Worm (Caenorhabditis elegans): ENCODE data around the gene str-243.

Gene str-243

ce11 chrV:1541786-1542185 lies 19.2 kb downstream of the str-243 start, which contains the start of gene oac-31:
Gene oac-31 (minus strand): TSS chrV:1541886.
- peak; percentile 1 for TF ChIP-seq nhr-28 (tag; optimal IDR thresholded peaks at IDR 0.05)
- TF ChIP-seq nhr-48 (tag; optimal IDR thresholded peaks at IDR 0.05) = no peak
- peak; percentile 20 for TF ChIP-seq pqm-1 (tag; optimal IDR thresholded peaks at IDR 0.05)

ce11 chrV:1545694-1546093 lies 23.1 kb downstream of the str-243 start, which contains the start of gene oac-32:
Gene oac-32 (minus strand): TSS chrV:1545783.
- TF ChIP-seq lin-39 (tag; optimal IDR thresholded peaks at IDR 0.05) (no peak), nhr-28 (tag; optimal IDR thresholded peaks at IDR 0.05) (peak; percentile 24), pqm-1 (tag; optimal IDR thresholded peaks at IDR 0.05) (peak; percentile 33), daf-16 (GFP tag; optimal IDR thresholded peaks at IDR 0.05) (no peak), daf-16 (tag; optimal IDR thresholded peaks at IDR 0.05) (peak; percentile 27), php-3 (GFP tag; IDR thresholded peaks at IDR 0.05) (peak; percentile 64; the same call in 1 of the 2 replicates), lin-13 (GFP tag; optimal IDR thresholded peaks at IDR 0.05) (no peak)

DNA sequence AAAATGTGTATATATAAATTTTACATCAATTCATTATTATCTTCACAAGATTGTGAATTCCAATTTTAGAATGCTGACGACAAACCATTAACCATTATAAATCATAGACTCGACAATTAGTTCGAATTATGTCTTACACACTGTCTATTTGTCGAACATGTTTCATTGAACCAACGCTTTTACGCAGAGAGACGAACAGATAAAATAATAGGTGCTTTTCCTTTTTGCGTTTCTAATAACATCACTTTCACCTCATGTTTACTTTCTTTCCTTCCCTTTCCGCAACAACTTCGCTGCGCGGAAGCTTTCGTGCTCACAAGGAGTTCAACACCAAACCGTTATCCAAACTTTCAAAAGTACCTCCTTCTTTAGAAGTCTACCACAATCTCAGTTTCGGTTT lies 25.3 kb downstream of the str-243 start, which contains the start of gene F52F10.2:
TSS of gene F52F10.2 (plus strand) at position 301 of the 400 bp plus-strand sequence.
- no peak for TF ChIP-seq daf-8 (GFP tag; IDR thresholded peaks at IDR 0.05)
- TF ChIP-seq cey-2 (tag; optimal IDR thresholded peaks at IDR 0.05; ENCODE audit: borderline replicate concordance, insufficient read depth) = no peak
- TF ChIP-seq F26F4.8 (GFP tag; conservative IDR thresholded peaks at IDR 0.05) = no peak
- no peak for TF ChIP-seq zip-11 (GFP tag; IDR thresholded peaks at IDR 0.05)
- no peak for TF ChIP-seq nhr-11 (tag; optimal IDR thresholded peaks at IDR 0.05)
- TF ChIP-seq mes-2 (tag; optimal IDR thresholded peaks at IDR 0.05; ENCODE audit: poor library complexity, severe bottlenecking) = no peak
- no peak for TF ChIP-seq mxl-2 (GFP tag; conservative IDR thresholded peaks at IDR 0.05)
- no peak for TF ChIP-seq dpl-1 (GFP tag; optimal IDR thresholded peaks at IDR 0.05)
- TF ChIP-seq nhr-6 (tag; optimal IDR thresholded peaks at IDR 0.05) = no peak
- TF ChIP-seq dmd-6 (GFP tag; IDR thresholded peaks at IDR 0.05) = no peak
- TF ChIP-seq egl-27 (tag; optimal IDR thresholded peaks at IDR 0.05) = no peak
- no peak for TF ChIP-seq skn-1 (tag; optimal IDR thresholded peaks at IDR 0.05)
- TF ChIP-seq hif-1 (tag; optimal IDR thresholded peaks at IDR 0.05) = no peak
- no peak for TF ChIP-seq madf-9 (GFP tag; conservative IDR thresholded peaks at IDR 0.05)
- TF ChIP-seq dve-1 (tag; optimal IDR thresholded peaks at IDR 0.05; ENCODE audit: insufficient read depth) = no peak
- TF ChIP-seq mdl-1 (tag; optimal IDR thresholded peaks at IDR 0.05) = no peak
- no peak for TF ChIP-seq nhr-102 (tag; optimal IDR thresholded peaks at IDR 0.05)
- TF ChIP-seq nhr-237 (tag; optimal IDR thresholded peaks at IDR 0.05) = no peak
- no peak for TF ChIP-seq tra-1 (GFP tag; IDR thresholded peaks at IDR 0.05)
- no peak for TF ChIP-seq lin-1 (GFP tag; IDR thresholded peaks at IDR 0.05)

ce11 chrV:1550697-1551096 lies 28.1 kb downstream of the str-243 start:
- TF ChIP-seq aha-1 (tag) (peak; percentile 60), unc-39 (tag; optimal IDR thresholded peaks at IDR 0.05) (no peak)

- no peak for TF ChIP-seq vab-7 (GFP tag; IDR thresholded peaks at IDR 0.05)
- TF ChIP-seq ceh-20 (GFP tag; IDR thresholded peaks at IDR 0.05) = no peak
- TF ChIP-seq ceh-32 (tag; optimal IDR thresholded peaks at IDR 0.05; ENCODE audit: poor library complexity) = no peak
- TF ChIP-seq F49E8.2 (tag; optimal IDR thresholded peaks at IDR 0.05; ENCODE audit: borderline replicate concordance) = no peak
- no peak for TF ChIP-seq hif-1 (tag; optimal IDR thresholded peaks at IDR 0.05)
- TF ChIP-seq unc-62 (GFP tag; optimal IDR thresholded peaks at IDR 0.05 in 1 of 2) = peak in 1 of 2 experiments; percentile 91
- TF ChIP-seq unc-62 (tag; optimal IDR thresholded peaks at IDR 0.05) = no peak
- no peak for TF ChIP-seq lin-38 (GFP tag; IDR thresholded peaks at IDR 0.05)
Measured at ce11 chrV:1551143-1551542, 28.6 kb downstream of the str-243 start.

Measured in whole organism, L4 larva.